Fruit fly (Drosophila melanogaster): ENCODE measurements around the gene CG14210.
A peak's percentile ranks its signal among the peaks of the same experiment; 100 is the strongest.

The CG14210 gene

DNA sequence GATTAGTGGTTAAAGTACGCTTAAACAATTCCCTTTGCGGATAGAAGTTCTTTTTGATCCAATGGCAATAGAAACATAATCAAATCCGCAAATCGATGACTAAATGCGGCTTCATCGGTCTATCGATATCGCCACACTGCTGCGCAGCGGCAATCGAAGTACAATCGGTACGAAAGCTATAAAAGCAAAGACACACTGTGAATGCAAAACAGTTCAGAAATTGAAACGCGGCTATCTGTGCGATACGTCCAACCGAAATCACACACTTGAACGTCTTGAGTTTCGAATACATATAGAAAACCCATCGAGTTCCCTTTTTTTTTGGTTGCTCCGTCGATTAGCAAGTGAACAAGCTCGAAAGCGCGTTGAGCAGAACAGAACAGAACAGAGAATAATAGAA lies 11.0 kb upstream of the CG14210 start, which contains the start of gene CG14207 (continued):
- TF ChIP-seq Lpt (GFP tag; optimal IDR thresholded peaks at IDR 0.05) (no peak), BtbVII (GFP tag; optimal IDR thresholded peaks at IDR 0.05) (no peak), CG17186 (GFP tag; optimal IDR thresholded peaks at IDR 0.05) (peak; percentile 23), CG1602 (GFP tag; optimal IDR thresholded peaks at IDR 0.05) (no peak), Dfd (GFP tag; optimal IDR thresholded peaks at IDR 0.05) (no peak), ken (GFP tag; IDR thresholded peaks at IDR 0.05) (no peak), Ets97D (GFP tag; optimal IDR thresholded peaks at IDR 0.05) (peak; percentile 41), CG9437 (GFP tag; optimal IDR thresholded peaks at IDR 0.05) (no peak), ERR (GFP tag; optimal IDR thresholded peaks at IDR 0.05) (no peak), Optix (GFP tag; IDR thresholded peaks at IDR 0.05) (no peak), ewg (GFP tag; optimal IDR thresholded peaks at IDR 0.05) (peak; percentile 40), schlank (tag; optimal IDR thresholded peaks at IDR 0.05) (peak; percentile 10), Dbx (GFP tag; IDR thresholded peaks at IDR 0.05) (peak; percentile 50; the same call in 2 of the 3 replicates), CG11247 (GFP tag; IDR thresholded peaks at IDR 0.05) (peak; percentile 30; the same call in 1 of the 2 replicates), Dip3 (GFP tag; optimal IDR thresholded peaks at IDR 0.05) (peak; percentile 2), CG2199 (GFP tag; IDR thresholded peaks at IDR 0.05) (no peak), CG11504 (tag; optimal IDR thresholded peaks at IDR 0.05) (peak; percentile 31), CG11696 (GFP tag; IDR thresholded peaks at IDR 0.05) (no peak), unc-4 (GFP tag; IDR thresholded peaks at IDR 0.05; ENCODE audit: partially characterized antibody) (peak; percentile 67), CG14710 (tag; optimal IDR thresholded peaks at IDR 0.05) (peak; percentile 11), slbo (GFP tag; IDR thresholded peaks at IDR 0.05) (peak; percentile 41; the same call in 1 of the 2 replicates), CG8924 (tag; optimal IDR thresholded peaks at IDR 0.05) (no peak), gem (tag; optimal IDR thresholded peaks at IDR 0.05) (no peak), HmgZ (tag; optimal IDR thresholded peaks at IDR 0.05) (peak; percentile 62), BEAF-32 (GFP tag; optimal IDR thresholded peaks at IDR 0.05) (peak; percentile 61), HmgD (GFP tag; optimal IDR thresholded peaks at IDR 0.05) (no peak), MESR4 (GFP tag; optimal IDR thresholded peaks at IDR 0.05) (peak; percentile 22), CHES-1-like (GFP tag; optimal IDR thresholded peaks at IDR 0.05) (peak; percentile 34), kay (GFP tag; optimal IDR thresholded peaks at IDR 0.05) (no peak), GATAe (GFP tag; conservative IDR thresholded peaks at IDR 0.05) (no peak), CG42726 (GFP tag; IDR thresholded peaks at IDR 0.05; ENCODE audit: partially characterized antibody) (peak; percentile 59; the same call in 1 of the 2 replicates), CG10431 (GFP tag; optimal IDR thresholded peaks at IDR 0.05) (no peak), aop (GFP tag; IDR thresholded peaks at IDR 0.05) (no peak), dmrt11E (tag; optimal IDR thresholded peaks at IDR 0.05) (no peak), Ada2b (GFP tag; IDR thresholded peaks at IDR 0.05) (no peak), shn (GFP tag; optimal IDR thresholded peaks at IDR 0.05) (no peak), pfk (GFP tag; optimal IDR thresholded peaks at IDR 0.05) (no peak), CG1529 (GFP tag; optimal IDR thresholded peaks at IDR 0.05) (peak; percentile 6), grau (tag; optimal IDR thresholded peaks at IDR 0.05) (peak; percentile 25), CG7987 (GFP tag; optimal IDR thresholded peaks at IDR 0.05) (peak; percentile 26), CG30020 (tag; optimal IDR thresholded peaks at IDR 0.05) (no peak), Vsx1 (GFP tag; optimal IDR thresholded peaks at IDR 0.05) (no peak), CG2712 (tag; optimal IDR thresholded peaks at IDR 0.05) (peak; percentile 24), CG9932 (GFP tag; IDR thresholded peaks at IDR 0.05) (peak; percentile 29; the same call in 1 of the 2 replicates), unpg (GFP tag; optimal IDR thresholded peaks at IDR 0.05) (peak; percentile 6), pita (GFP tag; optimal IDR thresholded peaks at IDR 0.05) (no peak), so (GFP tag; IDR thresholded peaks at IDR 0.05) (peak; percentile 37; the same call in 1 of the 3 replicates), bbx (GFP tag; IDR thresholded peaks at IDR 0.05; ENCODE audit: partially characterized antibody) (peak; percentile 80), Dref (GFP tag; IDR thresholded peaks at IDR 0.05) (peak; percentile 87), chm (GFP tag; IDR thresholded peaks at IDR 0.05) (peak; percentile 61; the same call in 1 of the 2 replicates), CG11695 (GFP tag; IDR thresholded peaks at IDR 0.05) (peak; percentile 22; the same call in 1 of the 3 replicates)

Measured in whole organism, embryonic.